Fruit fly (Drosophila melanogaster) whole organism, embryonic: Measurements from ENCODE around the gene CG12310.

Experiments used
- CG10321 ChIP-seq: fragments of 200-800 bp; sonication (Bioruptor generic); IDR thresholded peaks from 2 replicates; pipeline ENCODE4 v1.3.6; 2022; ENCODE audit warnings: missing biosample characterization, missing genetic modification characterization
- CG11723 ChIP-seq: fragments of 200-800 bp; sonication (Bioruptor generic); optimal IDR thresholded peaks from 2 replicates; lab custom pipeline; 2017; ENCODE audit warnings: missing biosample characterization, mild to moderate bottlenecking, missing genetic modification characterization
- CG16815 ChIP-seq: fragments of 200-800 bp; sonication (Bioruptor generic); optimal IDR thresholded peaks from 3 replicates; lab custom pipeline; 2017; ENCODE audit warnings: missing biosample characterization, mild to moderate bottlenecking, missing genetic modification characterization
- CG32767 ChIP-seq: fragments of 200-800 bp; sonication (Bioruptor generic); IDR thresholded peaks from 2 replicates; pipeline ENCODE4 v1.3.6; 2022; ENCODE audit warnings: missing biosample characterization, missing genetic modification characterization
- MESR4 ChIP-seq: fragments of 200-800 bp; sonication (Bioruptor generic); optimal IDR thresholded peaks from 2 replicates; lab custom pipeline; 2018; ENCODE audit warnings: missing biosample characterization, mild to moderate bottlenecking, missing genetic modification characterization, moderate library complexity
- NK7.1 ChIP-seq: fragments of 200-800 bp; sonication (Bioruptor generic); optimal IDR thresholded peaks from 3 replicates; lab custom pipeline; 2016; ENCODE audit warnings: missing biosample characterization, missing genetic modification characterization
- Poxn ChIP-seq: fragments of 200-800 bp; sonication (Bioruptor generic); IDR thresholded peaks from 2 replicates; pipeline ENCODE4 v1.3.6; 2022; ENCODE audit warnings: missing biosample characterization, missing genetic modification characterization
- cwo ChIP-seq: fragments of 200-800 bp; sonication (Bioruptor generic); optimal IDR thresholded peaks from 3 replicates; lab custom pipeline; 2017; ENCODE audit warnings: missing biosample characterization, missing genetic modification characterization, mild to moderate bottlenecking, moderate library complexity, missing genetic modification reagents
- ftz-f1 ChIP-seq: fragments of 200-800 bp; sonication (Bioruptor generic); optimal IDR thresholded peaks from 2 replicates; lab custom pipeline; 2016; ENCODE audit warnings: missing biosample characterization, missing genetic modification characterization

- no peak for TF ChIP-seq CG10321 (GFP tag; lab: Robert Waterston, UW)
- no peak for TF ChIP-seq cwo (GFP tag; lab: Kevin White, UChicago)
- TF ChIP-seq ftz-f1 (GFP tag; lab: Kevin White, UChicago), result no peak
- TF ChIP-seq NK7.1 (GFP tag; lab: Kevin White, UChicago), result no peak
- TF ChIP-seq Poxn (GFP tag; lab: Robert Waterston, UW), result no peak
- TF ChIP-seq CG32767 (GFP tag; lab: Robert Waterston, UW), result no peak
- no peak for TF ChIP-seq MESR4 (GFP tag; lab: Kevin White, UChicago)
- no peak for TF ChIP-seq CG16815 (GFP tag; lab: Kevin White, UChicago)
- no peak for TF ChIP-seq CG11723 (GFP tag; lab: Kevin White, UChicago)
These were observed at the start of gene CG12310 for dm6 chr3L:15050706-15051105.
